Worm (Caenorhabditis elegans) whole organism, mixed stage, embryonic: ENCODE results near the gene C37H5.5.

Experiments
- M03D4.4 ChIP-seq: sonication (generic microtip); optimal IDR thresholded peaks from 2 replicates; lab custom pipeline; 2017; ENCODE audit warnings: mild to moderate bottlenecking, missing genetic modification characterization, missing compliant biosample characterization
- bed-3 ChIP-seq: fragments of 200-800 bp; sonication (Bioruptor generic); optimal IDR thresholded peaks from 3 replicates; lab custom pipeline; 2018; ENCODE audit warnings: mild to moderate bottlenecking, missing genetic modification characterization, moderate library complexity, missing compliant biosample characterization
- blmp-1 ChIP-seq: fragments of 150-350 bp; optimal IDR thresholded peaks from 2 replicates; lab custom pipeline; 2014; ENCODE audit warnings: missing biosample characterization, missing genetic modification characterization
- ceh-39 ChIP-seq: fragments of 150-350 bp; optimal IDR thresholded peaks from 2 replicates; lab custom pipeline; 2014; ENCODE audit warnings: missing biosample characterization, missing genetic modification characterization
- ceh-43 ChIP-seq: fragments of 200-800 bp; sonication (Bioruptor generic); optimal IDR thresholded peaks from 2 replicates; lab custom pipeline; 2018; ENCODE audit warnings: mild to moderate bottlenecking, missing genetic modification characterization, moderate library complexity, missing compliant biosample characterization
- ceh-83 ChIP-seq: fragments of 200-800 bp; sonication (Bioruptor generic); optimal IDR thresholded peaks from 2 replicates; lab custom pipeline; 2018; ENCODE audit warnings: mild to moderate bottlenecking, missing genetic modification characterization, missing compliant biosample characterization
- ces-1 ChIP-seq: fragments of 150-350 bp; optimal IDR thresholded peaks from 2 replicates; lab custom pipeline; 2014; ENCODE audit warnings: missing biosample characterization, missing genetic modification reagents, missing genetic modification characterization
- cnd-1 ChIP-seq: fragments of 200-800 bp; sonication (Bioruptor generic); optimal IDR thresholded peaks from 2 replicates; lab custom pipeline; 2018; ENCODE audit warnings: mild to moderate bottlenecking, missing genetic modification characterization, missing compliant biosample characterization
- drap-1 ChIP-seq: fragments of 200-800 bp; sonication (Bioruptor generic); optimal IDR thresholded peaks from 3 replicates; lab custom pipeline; 2018; ENCODE audit warnings: mild to moderate bottlenecking, missing genetic modification characterization, missing compliant biosample characterization
- elt-1 ChIP-seq: sonication (generic microtip); optimal IDR thresholded peaks from 2 replicates; lab custom pipeline; 2017; ENCODE audit warnings: missing genetic modification characterization, mild to moderate bottlenecking, missing compliant biosample characterization, antibody characterized with exemption, moderate library complexity, borderline replicate concordance; ENCODE audit not compliant: insufficient read depth
- elt-3 ChIP-seq: fragments of 150-350 bp; optimal IDR thresholded peaks from 2 replicates; lab custom pipeline; 2014; ENCODE audit warnings: missing biosample characterization, missing genetic modification characterization
- flh-1 ChIP-seq: fragments of 200-800 bp; sonication (Bioruptor generic); optimal IDR thresholded peaks from 2 replicates; lab custom pipeline; 2018; ENCODE audit warnings: mild to moderate bottlenecking, missing genetic modification characterization, moderate library complexity, missing compliant biosample characterization
- ham-2 ChIP-seq: fragments of 200-800 bp; sonication (Bioruptor generic); optimal IDR thresholded peaks from 2 replicates; lab custom pipeline; 2018; ENCODE audit warnings: mild to moderate bottlenecking, missing genetic modification characterization, missing compliant biosample characterization
- hlh-1 ChIP-seq: fragments of 150-350 bp; optimal IDR thresholded peaks from 2 replicates; lab custom pipeline; 2014; ENCODE audit warnings: missing biosample characterization, missing genetic modification reagents, missing genetic modification characterization
- lin-13 ChIP-seq: fragments of 150-350 bp; optimal IDR thresholded peaks from 2 replicates; lab custom pipeline; 2014; ENCODE audit warnings: missing biosample characterization, missing genetic modification characterization
- lin-32 ChIP-seq: fragments of 200-800 bp; sonication (Bioruptor generic); optimal IDR thresholded peaks from 2 replicates; lab custom pipeline; 2018; ENCODE audit warnings: mild to moderate bottlenecking, missing genetic modification characterization, missing compliant biosample characterization
- lsy-2 ChIP-seq: fragments of 150-350 bp; optimal IDR thresholded peaks from 2 replicates; lab custom pipeline; 2014; ENCODE audit warnings: missing biosample characterization, missing genetic modification characterization
- mep-1 ChIP-seq: fragments of 150-350 bp; optimal IDR thresholded peaks from 2 replicates; lab custom pipeline; 2017; ENCODE audit warnings: missing biosample characterization, missing genetic modification reagents, missing genetic modification characterization, inconsistent platforms
- nhr-2 ChIP-seq: fragments of 150-350 bp; optimal IDR thresholded peaks from 2 replicates; lab custom pipeline; 2014; ENCODE audit warnings: missing biosample characterization, missing genetic modification characterization
- nhr-237 ChIP-seq: fragments of 150-350 bp; optimal IDR thresholded peaks from 2 replicates; lab custom pipeline; 2014; ENCODE audit warnings: missing biosample characterization, missing genetic modification characterization
- nhr-28 ChIP-seq: fragments of 150-350 bp; optimal IDR thresholded peaks from 2 replicates; lab custom pipeline; 2014; ENCODE audit warnings: missing biosample characterization, missing genetic modification characterization
- nhr-76 ChIP-seq: sonication (generic microtip); optimal IDR thresholded peaks from 2 replicates; lab custom pipeline; 2017; ENCODE audit warnings: missing biosample characterization, missing genetic modification characterization
- sem-2 ChIP-seq: fragments of 200-800 bp; sonication (Bioruptor generic); optimal IDR thresholded peaks from 2 replicates; lab custom pipeline; 2018; ENCODE audit warnings: mild to moderate bottlenecking, missing genetic modification characterization, missing compliant biosample characterization
- snpc-4 ChIP-seq: fragments of 150-350 bp; optimal IDR thresholded peaks from 2 replicates; lab custom pipeline; 2014; ENCODE audit warnings: missing biosample characterization, missing genetic modification characterization
- sptf-1 ChIP-seq: sonication (generic microtip); optimal IDR thresholded peaks from 2 replicates; lab custom pipeline; 2017; ENCODE audit warnings: mild to moderate bottlenecking, missing genetic modification characterization, moderate library complexity, missing compliant biosample characterization
- tbx-8 ChIP-seq: fragments of 200-800 bp; sonication (Bioruptor generic); optimal IDR thresholded peaks from 2 replicates; lab custom pipeline; 2018; ENCODE audit warnings: mild to moderate bottlenecking, missing genetic modification characterization, moderate library complexity, missing compliant biosample characterization
- unc-120 ChIP-seq: sonication (generic microtip); optimal IDR thresholded peaks from 2 replicates; lab custom pipeline; 2017; ENCODE audit warnings: missing genetic modification characterization, missing compliant biosample characterization; ENCODE audit not compliant: poor library complexity, severe bottlenecking
- unc-39 ChIP-seq: fragments of 150-350 bp; optimal IDR thresholded peaks from 2 replicates; lab custom pipeline; 2014; ENCODE audit warnings: missing biosample characterization, missing genetic modification characterization
- unc-62 ChIP-seq: fragments of 150-350 bp; optimal IDR thresholded peaks from 2 replicates; lab custom pipeline; 2014; ENCODE audit warnings: missing biosample characterization, missing genetic modification reagents, missing genetic modification characterization
- zip-8 ChIP-seq: fragments of 150-350 bp; optimal IDR thresholded peaks from 2 replicates; lab custom pipeline; 2014; ENCODE audit warnings: missing biosample characterization, missing genetic modification characterization
- ztf-11 ChIP-seq: fragments of 150-350 bp; optimal IDR thresholded peaks from 2 replicates; lab custom pipeline; 2014; ENCODE audit warnings: missing biosample characterization, missing genetic modification characterization

Gene C37H5.5

DNA sequence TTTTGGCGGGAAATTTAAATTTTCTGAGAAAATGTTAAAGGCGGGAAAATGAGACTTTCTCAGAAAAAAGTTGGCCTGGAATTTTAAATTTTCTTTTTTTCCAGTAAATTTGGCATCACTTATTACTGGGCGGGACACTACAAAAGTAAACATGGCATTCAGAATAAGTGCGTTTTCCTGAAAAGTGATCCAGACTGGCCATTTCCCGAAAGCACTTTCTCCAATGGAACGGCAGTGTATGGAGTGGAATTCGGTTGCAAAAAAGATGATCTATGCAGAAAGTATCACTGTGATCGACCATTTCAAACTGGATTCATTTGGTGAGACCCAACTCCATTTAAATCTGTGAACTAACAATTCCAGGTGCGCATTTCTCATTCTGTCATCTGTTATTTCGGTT is 39.3 kb upstream of the C37H5.5 start:
- no peak for TF ChIP-seq ceh-39 (tag; lab: Kevin White, UChicago)

ce11 chrV:4788823-4789222 is 38.3 kb upstream of the C37H5.5 start, which contains the start of gene R02F11.10:
Gene R02F11.10 (plus strand): TSS chrV:4789123.
- TF ChIP-seq lsy-2 (tag; lab: Kevin White, UChicago), result no peak
- TF ChIP-seq ceh-43 (GFP tag; lab: Kevin White, UChicago), result no peak
- no peak for TF ChIP-seq elt-3 (tag; lab: Kevin White, UChicago)
- no peak for TF ChIP-seq tbx-8 (GFP tag; lab: Kevin White, UChicago)
- TF ChIP-seq nhr-76 (tag; lab: Kevin White, UChicago), result no peak
- no peak for TF ChIP-seq ceh-39 (tag; lab: Kevin White, UChicago)
- no peak for TF ChIP-seq mep-1 (tag; lab: Kevin White, UChicago)
- TF ChIP-seq sem-2 (GFP tag; lab: Kevin White, UChicago), result no peak
- TF ChIP-seq unc-120 (tag; lab: Kevin White, UChicago), result no peak
- TF ChIP-seq snpc-4, result no peak
- TF ChIP-seq elt-1 (tag; lab: Kevin White, UChicago), result no peak
- no peak for TF ChIP-seq nhr-237
- no peak for TF ChIP-seq flh-1 (GFP tag; lab: Kevin White, UChicago)
- TF ChIP-seq drap-1 (GFP tag; lab: Kevin White, UChicago), result no peak
- TF ChIP-seq sptf-1 (tag; lab: Kevin White, UChicago), result no peak
- TF ChIP-seq blmp-1 (tag; lab: Kevin White, UChicago), result no peak

DNA sequence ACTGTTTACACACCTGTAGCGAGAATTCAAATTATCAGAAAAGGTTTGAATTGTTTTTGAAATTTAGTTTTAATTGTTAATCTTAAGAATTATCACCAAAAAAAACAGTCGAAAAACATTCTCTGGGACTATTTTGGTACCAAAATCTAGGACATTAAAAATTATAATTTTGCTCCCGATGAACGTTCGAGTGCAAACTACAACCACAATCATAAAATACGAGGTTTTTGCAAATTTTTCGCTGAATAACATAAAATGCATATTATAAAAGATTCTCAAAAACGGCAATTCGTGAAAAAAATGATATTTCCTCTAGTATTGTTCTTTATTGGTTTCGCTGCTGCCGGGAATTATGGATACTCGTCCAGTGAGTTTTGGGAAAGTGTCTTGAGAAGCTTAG is 36.8 kb upstream of the C37H5.5 start, which contains the start of gene R02F11.12:
R02F11.12 (plus strand) TSS at position 301 of the 400 bp plus-strand sequence.
- TF ChIP-seq tbx-8 (GFP tag; lab: Kevin White, UChicago), result no peak
- TF ChIP-seq unc-39 (tag; lab: Kevin White, UChicago), result no peak
- no peak for TF ChIP-seq lin-13
- no peak for TF ChIP-seq ham-2
- no peak for TF ChIP-seq lin-32
- TF ChIP-seq flh-1 (GFP tag; lab: Kevin White, UChicago), result no peak
- no peak for TF ChIP-seq M03D4.4 (tag; lab: Kevin White, UChicago)
- no peak for TF ChIP-seq bed-3 (GFP tag; lab: Kevin White, UChicago)
- TF ChIP-seq ztf-11 (tag; lab: Kevin White, UChicago), result no peak
- no peak for TF ChIP-seq ces-1 (GFP tag; lab: Kevin White, UChicago)
- TF ChIP-seq zip-8 (tag; lab: Kevin White, UChicago), result no peak
- TF ChIP-seq elt-3 (tag; lab: Kevin White, UChicago), result no peak

DNA sequence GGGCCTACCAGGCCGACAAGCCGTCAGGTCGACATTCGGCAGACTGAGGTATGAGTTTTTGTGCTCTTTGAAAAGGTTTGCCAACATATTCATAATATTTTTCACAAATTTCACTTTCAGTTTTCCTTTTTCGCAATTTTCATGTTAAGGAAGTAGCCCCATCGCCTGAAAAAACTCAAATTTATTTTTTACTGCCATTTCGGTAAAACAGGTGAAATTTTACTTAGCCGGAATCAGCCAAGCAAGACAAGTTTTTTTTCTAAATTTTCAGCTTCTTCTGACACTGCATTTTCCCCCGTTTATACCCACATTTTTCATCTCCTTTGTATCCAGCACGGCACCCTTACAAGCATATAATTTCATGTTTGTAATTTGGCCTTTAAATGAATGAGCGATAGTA is 35.6 kb upstream of the C37H5.5 start, which contains the start of gene R02F11.11:
R02F11.11 (plus strand) TSS at position 301 of the 400 bp plus-strand sequence.
- TF ChIP-seq nhr-76 (tag; lab: Kevin White, UChicago) (no peak), snpc-4 (no peak), nhr-28 (no peak), nhr-237 (no peak), unc-62 (no peak), hlh-1 (tag; lab: Kevin White, UChicago) (no peak), sem-2 (GFP tag; lab: Kevin White, UChicago) (no peak)

DNA sequence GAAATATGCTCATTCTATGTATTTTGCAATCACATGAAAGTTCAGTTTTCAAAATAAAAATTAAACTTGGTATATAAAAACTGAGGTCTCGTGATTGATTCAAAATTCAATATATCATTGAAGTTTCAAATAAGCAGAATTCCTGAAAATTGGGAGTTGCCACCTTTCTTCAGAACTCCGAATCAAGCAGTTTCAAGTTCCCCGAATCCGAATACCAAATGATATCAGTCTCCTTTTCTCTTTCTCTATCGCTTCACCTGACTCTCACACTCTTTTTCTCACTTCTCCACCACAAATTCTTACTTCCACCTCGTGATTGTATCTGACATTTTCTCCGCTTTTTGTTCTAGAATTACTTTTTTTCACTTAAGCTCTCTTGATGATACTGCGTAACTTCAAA is 32.9 kb upstream of the C37H5.5 start, which contains the start of gene R02F11.2:
R02F11.2 (plus strand) TSS at position 292 of the 400 bp plus-strand sequence.
- no peak for TF ChIP-seq tbx-8 (GFP tag; lab: Kevin White, UChicago)

ce11 chrV:4800794-4801193 is 26.4 kb upstream of the C37H5.5 start, which contains the start of gene R02F11.1:
Gene R02F11.1 (plus strand): TSS chrV:4801094.
- TF ChIP-seq ceh-43 (GFP tag; lab: Kevin White, UChicago) (no peak), unc-120 (tag; lab: Kevin White, UChicago) (no peak), sem-2 (GFP tag; lab: Kevin White, UChicago) (no peak), ceh-83 (GFP tag; lab: Kevin White, UChicago) (no peak), cnd-1 (no peak), M03D4.4 (tag; lab: Kevin White, UChicago) (no peak), ham-2 (no peak), nhr-2 (no peak), sptf-1 (tag; lab: Kevin White, UChicago) (no peak), drap-1 (GFP tag; lab: Kevin White, UChicago) (no peak), hlh-1 (tag; lab: Kevin White, UChicago) (no peak), unc-39 (tag; lab: Kevin White, UChicago) (no peak), ceh-39 (tag; lab: Kevin White, UChicago) (no peak), snpc-4 (no peak), lin-32 (no peak), mep-1 (tag; lab: Kevin White, UChicago) (no peak), nhr-76 (tag; lab: Kevin White, UChicago) (no peak), blmp-1 (tag; lab: Kevin White, UChicago) (no peak)
